Fruit fly (Drosophila melanogaster): ENCODE measurements around the gene TBC1D16.

dm6 chr2L:10393467-10393866 lies 42.0 kb downstream of the TBC1D16 start:
- TF ChIP-seq fd96Ca (GFP tag; IDR thresholded peaks at IDR 0.05) (no peak), gl (tag; optimal IDR thresholded peaks at IDR 0.05) (no peak), CG17806 (tag; optimal IDR thresholded peaks at IDR 0.05) (no peak), CG14655 (GFP tag; optimal IDR thresholded peaks at IDR 0.05) (no peak), D1 (tag; optimal IDR thresholded peaks at IDR 0.05) (no peak), CG4496 (GFP tag; IDR thresholded peaks at IDR 0.05) (no peak), Pif1B (GFP tag; optimal IDR thresholded peaks at IDR 0.05) (no peak)

Data from whole organism, pupa.